Worm (Caenorhabditis elegans) whole organism, L3 larva: ENCODE measurements around the gene gmeb-2.
A peak's percentile ranks its signal among the peaks of the same experiment; 100 is the strongest.

Experiments
- ZK546.5 ChIP-seq: sonication (generic microtip); optimal IDR thresholded peaks from 2 replicates; lab custom pipeline; 2017; ENCODE audit warnings: missing biosample characterization, missing genetic modification characterization
- aly-2 ChIP-seq: fragments of 150-350 bp; optimal IDR thresholded peaks from 2 replicates; lab custom pipeline; 2014; ENCODE audit warnings: missing biosample characterization, missing genetic modification characterization
- ama-1 ChIP-seq: fragments of 150-350 bp; optimal IDR thresholded peaks from 2 replicates; lab custom pipeline; 2018
- ceh-16 ChIP-seq: sonication (generic microtip); optimal IDR thresholded peaks from 2 replicates; lab custom pipeline; 2017; ENCODE audit warnings: missing biosample characterization, missing genetic modification characterization
- ceh-82 ChIP-seq: fragments of 150-350 bp; optimal IDR thresholded peaks from 2 replicates; lab custom pipeline; 2014; ENCODE audit warnings: missing biosample characterization, missing genetic modification characterization
- ceh-9 ChIP-seq: sonication (generic microtip); optimal IDR thresholded peaks from 2 replicates; lab custom pipeline; 2018; ENCODE audit warnings: missing biosample characterization, missing genetic modification characterization
- egl-27 ChIP-seq: sonication (generic microtip); optimal IDR thresholded peaks from 4 replicates; lab custom pipeline; 2017; ENCODE audit warnings: missing biosample characterization, missing genetic modification reagents, missing genetic modification characterization
- egl-5 ChIP-seq: fragments of 150-350 bp; optimal IDR thresholded peaks from 2 replicates; lab custom pipeline; 2017; ENCODE audit warnings: missing biosample characterization, missing genetic modification reagents, missing genetic modification characterization, inconsistent platforms
- elt-1 ChIP-seq: fragments of 150-350 bp; optimal IDR thresholded peaks from 2 replicates; lab custom pipeline; 2014; ENCODE audit warnings: missing biosample characterization, missing genetic modification characterization
- elt-3 ChIP-seq, 3 experiments: fragments of 150-350 bp in 1 of 3; sonication (generic microtip) in 2 of 3; optimal IDR thresholded peaks; 2 replicates in 2 of 3; 4 replicates in 1 of 3; lab custom pipeline; 2014 to 2017; ENCODE audit warnings: missing biosample characterization in 3 of 3, missing genetic modification characterization in 3 of 3
- fkh-10 ChIP-seq: sonication (generic microtip); optimal IDR thresholded peaks from 2 replicates; lab custom pipeline; 2017; ENCODE audit warnings: missing biosample characterization, missing genetic modification reagents, missing genetic modification characterization
- fos-1 ChIP-seq: fragments of 150-350 bp; optimal IDR thresholded peaks from 2 replicates; lab custom pipeline; 2014; ENCODE audit warnings: missing biosample characterization, missing genetic modification characterization
- hmg-11 ChIP-seq: sonication (generic microtip); optimal IDR thresholded peaks from 2 replicates; lab custom pipeline; 2016; ENCODE audit warnings: missing genetic modification characterization, missing compliant biosample characterization
- jun-1 ChIP-seq: fragments of 150-350 bp; optimal IDR thresholded peaks from 2 replicates; lab custom pipeline; 2014; ENCODE audit warnings: missing biosample characterization, missing genetic modification reagents, missing genetic modification characterization
- lin-15B ChIP-seq: fragments of 150-350 bp; optimal IDR thresholded peaks from 2 replicates; lab custom pipeline; 2014; ENCODE audit warnings: missing biosample characterization, missing genetic modification characterization
- lsy-12 ChIP-seq: sonication (generic microtip); optimal IDR thresholded peaks from 2 replicates; lab custom pipeline; 2016; ENCODE audit warnings: mild to moderate bottlenecking, missing genetic modification characterization, missing compliant biosample characterization
- mdl-1 ChIP-seq: fragments of 150-350 bp; optimal IDR thresholded peaks from 2 replicates; lab custom pipeline; 2014; ENCODE audit warnings: missing biosample characterization, missing genetic modification characterization
- mml-1 ChIP-seq: fragments of 150-350 bp; sonication (generic microtip); optimal IDR thresholded peaks from 3 replicates; lab custom pipeline; 2014; ENCODE audit warnings: missing biosample characterization, missing genetic modification characterization
- nhr-11 ChIP-seq: fragments of 150-350 bp; optimal IDR thresholded peaks from 2 replicates; lab custom pipeline; 2014; ENCODE audit warnings: missing biosample characterization, missing genetic modification characterization
- nhr-12 ChIP-seq: fragments of 150-350 bp; optimal IDR thresholded peaks from 2 replicates; lab custom pipeline; 2014; ENCODE audit warnings: missing biosample characterization, missing genetic modification characterization
- nhr-23 ChIP-seq: fragments of 150-350 bp; optimal IDR thresholded peaks from 2 replicates; lab custom pipeline; 2014; ENCODE audit warnings: missing biosample characterization, missing genetic modification reagents, missing genetic modification characterization
- nhr-237 ChIP-seq: fragments of 150-350 bp; optimal IDR thresholded peaks from 2 replicates; lab custom pipeline; 2014; ENCODE audit warnings: missing biosample characterization, missing genetic modification characterization
- nhr-25 ChIP-seq: sonication (generic microtip); optimal IDR thresholded peaks from 2 replicates; lab custom pipeline; 2017; ENCODE audit warnings: missing biosample characterization, missing genetic modification characterization
- nhr-28 ChIP-seq: fragments of 150-350 bp; optimal IDR thresholded peaks from 2 replicates; lab custom pipeline; 2014; ENCODE audit warnings: missing biosample characterization, missing genetic modification characterization
- nhr-43 ChIP-seq: sonication (generic microtip); optimal IDR thresholded peaks from 2 replicates; lab custom pipeline; 2016; ENCODE audit warnings: mild to moderate bottlenecking, missing genetic modification characterization, missing compliant biosample characterization; ENCODE audit not compliant: poor library complexity, severe bottlenecking
- nhr-67 ChIP-seq: fragments of 150-350 bp; optimal IDR thresholded peaks from 2 replicates; lab custom pipeline; 2014; ENCODE audit warnings: missing biosample characterization, missing genetic modification characterization
- nhr-76 ChIP-seq: fragments of 150-350 bp; sonication (generic microtip); optimal IDR thresholded peaks from 5 replicates; lab custom pipeline; 2014; ENCODE audit warnings: missing biosample characterization, missing genetic modification characterization
- pha-4 ChIP-seq: fragments of 150-350 bp; optimal IDR thresholded peaks from 2 replicates; lab custom pipeline; 2014; ENCODE audit warnings: missing biosample characterization, missing genetic modification reagents, missing genetic modification characterization
- pqm-1 ChIP-seq: fragments of 150-350 bp; optimal IDR thresholded peaks from 2 replicates; lab custom pipeline; 2017; ENCODE audit warnings: missing biosample characterization, missing genetic modification characterization, inconsistent platforms
- sea-2 ChIP-seq: fragments of 150-350 bp; sonication (generic microtip); optimal IDR thresholded peaks from 4 replicates; lab custom pipeline; 2014; ENCODE audit warnings: missing biosample characterization, missing genetic modification reagents, missing genetic modification characterization
- skn-1 ChIP-seq: fragments of 150-350 bp; optimal IDR thresholded peaks from 2 replicates; lab custom pipeline; 2014; ENCODE audit warnings: missing biosample characterization, missing genetic modification characterization
- snpc-4 ChIP-seq: fragments of 150-350 bp; optimal IDR thresholded peaks from 2 replicates; lab custom pipeline; 2014; ENCODE audit warnings: missing biosample characterization, missing genetic modification characterization
- unc-39 ChIP-seq: sonication (generic microtip); optimal IDR thresholded peaks from 4 replicates; lab custom pipeline; 2017; ENCODE audit warnings: missing biosample characterization, missing genetic modification characterization
- zag-1 ChIP-seq: fragments of 150-350 bp; optimal IDR thresholded peaks from 2 replicates; lab custom pipeline; 2014; ENCODE audit warnings: missing biosample characterization, missing genetic modification characterization
- ztf-11 ChIP-seq: fragments of 150-350 bp; optimal IDR thresholded peaks from 2 replicates; lab custom pipeline; 2014; ENCODE audit warnings: missing biosample characterization, missing genetic modification characterization
- ztf-4 ChIP-seq: fragments of 150-350 bp; optimal IDR thresholded peaks from 2 replicates; lab custom pipeline; 2014; ENCODE audit warnings: missing biosample characterization, missing genetic modification characterization

The gmeb-2 gene

DNA sequence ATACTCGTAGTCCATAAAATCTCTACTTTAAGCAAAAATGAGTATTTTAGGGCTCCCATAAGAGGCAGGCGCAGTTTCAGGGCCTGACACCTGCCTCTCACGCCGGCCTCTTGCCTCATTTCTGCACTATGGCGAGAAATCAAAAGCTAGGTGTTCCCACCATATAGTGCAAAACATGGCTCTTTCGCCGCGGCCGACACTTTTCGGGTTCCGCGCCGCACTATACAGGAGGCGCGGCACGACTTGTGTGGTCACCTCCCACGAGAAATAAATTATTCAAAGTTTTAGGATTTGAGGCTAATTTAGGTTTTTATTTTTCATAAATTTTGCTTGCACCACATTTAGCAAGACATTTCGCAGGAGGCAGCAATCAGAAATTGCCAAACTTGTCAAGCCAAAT is 13.6 kb downstream of the gmeb-2 start:
- TF ChIP-seq ztf-11 (tag; lab: Kevin White, UChicago) = no peak
- TF ChIP-seq nhr-76 (tag; lab: Kevin White, UChicago) = no peak
- TF ChIP-seq hmg-11 (tag; lab: Kevin White, UChicago) = no peak
- peak; percentile 30 for TF ChIP-seq snpc-4
- no peak for TF ChIP-seq nhr-11 (tag; lab: Kevin White, UChicago)
- TF ChIP-seq, all 47 proteins: peak for 1

DNA sequence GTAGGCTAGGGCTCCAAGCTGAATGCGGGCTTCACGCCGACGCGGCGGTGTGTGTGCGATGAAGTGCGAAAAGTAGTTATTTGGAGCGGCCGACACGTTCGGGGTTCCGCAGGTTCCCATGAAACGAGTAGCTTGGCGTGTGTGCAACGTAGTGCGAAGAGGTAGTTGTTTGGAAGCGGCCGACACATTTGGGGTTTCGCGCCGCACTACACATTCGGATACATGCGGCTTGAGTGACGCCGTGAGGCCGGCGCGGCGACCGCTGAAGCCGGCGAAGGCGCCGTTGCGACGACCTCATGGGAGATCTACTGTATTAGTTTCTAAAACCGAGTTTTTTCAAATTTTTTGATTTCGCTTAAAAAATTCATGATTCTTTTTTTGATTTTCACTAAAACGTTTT is 22.3 kb downstream of the gmeb-2 start:
- TF ChIP-seq egl-27 (tag; lab: Kevin White, UChicago) (no peak), ceh-16 (no peak), nhr-76 (tag; lab: Kevin White, UChicago) (no peak), ztf-11 (tag; lab: Kevin White, UChicago) (no peak), nhr-43 (tag; lab: Kevin White, UChicago) (no peak), fkh-10 (no peak), ztf-4 (tag; lab: Kevin White, UChicago) (no peak), lin-15B (tag; lab: Kevin White, UChicago) (no peak)

DNA sequence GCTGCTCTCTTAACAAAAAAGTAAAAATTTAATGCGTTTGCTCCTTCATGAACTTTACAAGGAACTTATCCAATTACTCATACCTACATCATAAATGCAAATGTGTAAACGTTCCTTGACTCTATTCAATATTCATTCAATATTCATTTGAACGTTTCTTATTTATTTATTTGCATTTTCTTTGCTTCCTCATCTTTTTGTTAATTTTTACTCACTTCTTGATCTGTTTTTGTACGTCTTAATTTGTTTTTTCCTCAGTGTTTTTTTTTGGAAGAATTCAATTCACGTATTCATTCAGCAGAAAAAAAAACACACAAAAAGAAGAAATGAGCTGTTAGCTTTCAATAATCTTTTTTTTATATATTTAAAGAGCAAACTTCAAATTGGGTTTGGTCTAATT is 23.9 kb downstream of the gmeb-2 start:
- TF ChIP-seq ceh-82 (tag; lab: Kevin White, UChicago) (no peak), fos-1 (no peak), nhr-76 (tag; lab: Kevin White, UChicago) (no peak), nhr-237 (no peak), sea-2 (no peak), nhr-28 (tag; lab: Kevin White, UChicago) (no peak), nhr-25 (no peak), aly-2 (tag; lab: Kevin White, UChicago) (no peak), nhr-12 (no peak), snpc-4 (no peak)

DNA sequence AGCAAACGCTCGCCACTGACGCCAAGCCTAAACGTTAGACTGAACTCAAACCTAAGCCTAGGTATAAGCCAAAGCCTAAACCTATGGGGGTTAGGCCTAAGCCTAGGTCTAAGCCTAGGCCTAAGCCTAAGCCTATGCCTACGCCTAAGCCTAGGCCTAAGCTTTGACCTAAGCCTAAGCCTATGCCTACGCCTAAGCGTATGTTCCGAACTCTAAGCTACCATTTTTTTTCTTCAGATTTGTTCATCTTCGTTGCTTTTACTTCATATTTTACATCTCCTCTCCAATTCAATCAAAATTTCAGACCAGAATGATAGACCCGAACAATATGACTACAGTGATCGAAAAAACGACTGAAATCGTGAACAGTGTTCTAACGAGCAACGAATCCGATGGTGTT is 31.4 kb downstream of the gmeb-2 start, which contains the start of gene npr-33:
Gene npr-33, plus strand, starts transcription at position 301 of the 400 bp plus-strand sequence.
- TF ChIP-seq pqm-1 (no peak), ama-1 (lab: Kevin White, UChicago) (no peak), lsy-12 (tag; lab: Kevin White, UChicago) (no peak), egl-5 (tag; lab: Kevin White, UChicago) (no peak), sea-2 (no peak), skn-1 (tag; lab: Kevin White, UChicago) (no peak), ZK546.5 (tag; lab: Kevin White, UChicago) (no peak)

DNA sequence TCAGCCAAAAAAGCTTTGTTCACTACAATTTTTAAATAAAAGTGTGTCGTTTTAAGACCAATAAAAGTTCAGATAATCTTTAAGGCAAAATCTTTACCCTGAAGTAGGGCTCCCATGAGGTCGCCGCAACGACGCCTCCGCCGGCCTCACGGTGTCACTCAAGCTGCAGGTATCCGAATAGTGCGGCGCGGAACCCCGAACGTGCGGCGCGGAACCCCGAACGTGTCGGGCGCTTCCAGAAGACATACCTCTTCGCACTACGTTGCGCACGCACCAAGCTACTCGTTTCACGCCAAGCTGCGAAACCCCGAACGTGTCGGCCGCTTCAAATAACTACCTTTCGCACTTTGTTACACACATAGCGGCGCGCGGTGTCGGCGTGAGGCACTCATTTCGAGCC is 34.0 kb downstream of the gmeb-2 start:
- TF ChIP-seq mml-1 (tag; lab: Kevin White, UChicago) = no peak
- no peak for TF ChIP-seq snpc-4
- TF ChIP-seq egl-5 (tag; lab: Kevin White, UChicago) = no peak
- TF ChIP-seq elt-3 (tag; optimal IDR thresholded peaks at IDR 0.05; lab: Kevin White, UChicago) = no peak
- TF ChIP-seq jun-1 (tag; lab: Kevin White, UChicago) = no peak
- TF ChIP-seq ama-1 (lab: Kevin White, UChicago) = no peak
- TF ChIP-seq unc-39 (tag; lab: Kevin White, UChicago) = no peak
- TF ChIP-seq nhr-67 = no peak
- TF ChIP-seq elt-1 (tag; lab: Kevin White, UChicago) = no peak
- no peak for TF ChIP-seq pqm-1
- TF ChIP-seq nhr-23 (tag; lab: Kevin White, UChicago) = no peak
- no peak for TF ChIP-seq pha-4 (tag; lab: Kevin White, UChicago)
- no peak for TF ChIP-seq lin-15B (tag; lab: Kevin White, UChicago)
- no peak for TF ChIP-seq zag-1 (tag; lab: Kevin White, UChicago)
- no peak for TF ChIP-seq nhr-25
- no peak for TF ChIP-seq ceh-9 (tag; lab: Kevin White, UChicago)

DNA sequence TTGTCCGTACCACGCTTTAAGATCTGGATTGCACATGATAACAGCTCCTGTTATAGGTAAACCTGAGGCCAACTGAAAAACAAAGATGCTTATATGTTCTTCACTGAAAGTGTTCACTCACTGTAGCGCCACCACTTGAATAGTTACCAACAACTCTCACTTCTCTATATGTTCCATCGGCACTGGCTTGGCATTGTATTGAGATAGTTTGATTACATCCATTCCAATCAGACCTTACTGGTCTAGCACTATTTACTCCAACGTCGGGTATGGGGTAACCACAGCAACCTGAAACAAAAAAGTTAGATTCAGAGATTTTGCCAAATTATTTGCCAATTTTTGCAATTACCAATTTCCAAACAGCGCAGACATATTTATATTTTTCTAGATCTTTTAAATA is 36.9 kb downstream of the gmeb-2 start:
- TF ChIP-seq mdl-1 = no peak
- no peak for TF ChIP-seq unc-39 (tag; lab: Kevin White, UChicago)
